Fruit fly (Drosophila melanogaster): ENCODE measurements around the gene cyst.

cyst gene

dm6 chr2L:19537779-19538456 is 29.4 kb upstream of the cyst start, which contains the start of gene CG13082 (continued):
- TF ChIP-seq Aef1 (GFP tag; IDR thresholded peaks at IDR 0.05), result no peak
- TF ChIP-seq prd (optimal IDR thresholded peaks at IDR 0.05), result no peak
- peak; percentile 64; the same call in 2 of the 3 replicates for TF ChIP-seq prd (GFP tag; IDR thresholded peaks at IDR 0.05)
- no peak for TF ChIP-seq rib (GFP tag; IDR thresholded peaks at IDR 0.05)
- no peak for TF ChIP-seq fu2 (GFP tag; optimal IDR thresholded peaks at IDR 0.05)
- TF ChIP-seq CG10321 (GFP tag; IDR thresholded peaks at IDR 0.05), result no peak
- TF ChIP-seq CG12219 (GFP tag; optimal IDR thresholded peaks at IDR 0.05), result peak; percentile 2
- TF ChIP-seq p53 (GFP tag; optimal IDR thresholded peaks at IDR 0.05), result no peak
- TF ChIP-seq wor (GFP tag; IDR thresholded peaks at IDR 0.05), result no peak
- TF ChIP-seq CG4360 (GFP tag; IDR thresholded peaks at IDR 0.05), result no peak
- TF ChIP-seq gsb-n (tag; optimal IDR thresholded peaks at IDR 0.05), result peak; percentile 77
- no peak for TF ChIP-seq CG31388 (GFP tag; optimal IDR thresholded peaks at IDR 0.05)
- no peak for TF ChIP-seq CHES-1-like (GFP tag; optimal IDR thresholded peaks at IDR 0.05)
- TF ChIP-seq Ssrp (tag; optimal IDR thresholded peaks at IDR 0.05), result peak; percentile 35
- TF ChIP-seq CG14014 (GFP tag; IDR thresholded peaks at IDR 0.05), result no peak
- no peak for TF ChIP-seq knrl (GFP tag; IDR thresholded peaks at IDR 0.05; ENCODE audit: partially characterized antibody)
- peak; percentile 9 for TF ChIP-seq CG9609 (GFP tag; optimal IDR thresholded peaks at IDR 0.05)
- no peak for TF ChIP-seq CG11398 (GFP tag; optimal IDR thresholded peaks at IDR 0.05)
- peak; percentile 74 for TF ChIP-seq phol (tag; optimal IDR thresholded peaks at IDR 0.05)
- TF ChIP-seq CG4707 (GFP tag; optimal IDR thresholded peaks at IDR 0.05), result peak; percentile 2
- peak; percentile 12 for TF ChIP-seq CG30020 (tag; optimal IDR thresholded peaks at IDR 0.05)
- TF ChIP-seq ssp (GFP tag; IDR thresholded peaks at IDR 0.05), result 0 out of 2 replicates have a peak, but pooled peaks have one; percentile 26
- TF ChIP-seq CG8944 (GFP tag; optimal IDR thresholded peaks at IDR 0.05), result peak; percentile 27
- TF ChIP-seq CG33213 (GFP tag; optimal IDR thresholded peaks at IDR 0.05), result no peak
- TF ChIP-seq PHDP (tag; optimal IDR thresholded peaks at IDR 0.05), result peak; percentile 47
- TF ChIP-seq Deaf1 (tag; optimal IDR thresholded peaks at IDR 0.05), result no peak
- TF ChIP-seq CG18011 (GFP tag; optimal IDR thresholded peaks at IDR 0.05), result no peak
- TF ChIP-seq CG6765 (GFP tag; optimal IDR thresholded peaks at IDR 0.05), result no peak
- peak; percentile 27 for TF ChIP-seq CG3407 (GFP tag; optimal IDR thresholded peaks at IDR 0.05)
- TF ChIP-seq Rx (GFP tag; IDR thresholded peaks at IDR 0.05), result no peak
- TF ChIP-seq CG4854 (GFP tag; optimal IDR thresholded peaks at IDR 0.05), result no peak
- no peak for TF ChIP-seq chinmo (GFP tag; IDR thresholded peaks at IDR 0.05; ENCODE audit: partially characterized antibody)
- peak; percentile 27; the same call in 1 of the 2 replicates for TF ChIP-seq Awh (GFP tag; IDR thresholded peaks at IDR 0.05)
- TF ChIP-seq HLH4C (GFP tag; IDR thresholded peaks at IDR 0.05; ENCODE audit: partially characterized antibody), result no peak
- TF ChIP-seq pros (GFP tag; optimal IDR thresholded peaks at IDR 0.05), result no peak
- TF ChIP-seq Hr51 (GFP tag; optimal IDR thresholded peaks at IDR 0.05), result peak in 1 of 2 experiments; percentile 2
- no peak for TF ChIP-seq CG34224 (GFP tag; IDR thresholded peaks at IDR 0.05; ENCODE audit: partially characterized antibody)
- no peak for TF ChIP-seq Oaz (GFP tag; IDR thresholded peaks at IDR 0.05)
- TF ChIP-seq pum (GFP tag; optimal IDR thresholded peaks at IDR 0.05), result peak; percentile 37
- no peak for TF ChIP-seq CG2120 (GFP tag; optimal IDR thresholded peaks at IDR 0.05)
- TF ChIP-seq repo (GFP tag; optimal IDR thresholded peaks at IDR 0.05), result no peak
- no peak for TF ChIP-seq Doc2 (GFP tag; IDR thresholded peaks at IDR 0.05)
- TF ChIP-seq ems (GFP tag; optimal IDR thresholded peaks at IDR 0.05), result no peak
- no peak for TF ChIP-seq CG2199 (GFP tag; IDR thresholded peaks at IDR 0.05)
- peak; percentile 24; the same call in 1 of the 3 replicates for TF ChIP-seq Optix (GFP tag; IDR thresholded peaks at IDR 0.05)
- TF ChIP-seq dati (GFP tag; IDR thresholded peaks at IDR 0.05), result no peak
- TF ChIP-seq gce (GFP tag; IDR thresholded peaks at IDR 0.05), result no peak
- TF ChIP-seq ap (GFP tag; IDR thresholded peaks at IDR 0.05), result no peak
- TF ChIP-seq onecut (GFP tag; IDR thresholded peaks at IDR 0.05), result peak; percentile 13; the same call in 1 of the 2 replicates
- TF ChIP-seq CG7556 (GFP tag; optimal IDR thresholded peaks at IDR 0.05), result peak; percentile 45
- TF ChIP-seq peb (GFP tag; IDR thresholded peaks at IDR 0.05), result 0 out of 2 replicates have a peak, but pooled peaks have one; percentile 38
